Worm (Caenorhabditis elegans) whole organism, L4/young adult: ENCODE data around the gene tdp-1.

ENCODE experiments used
- W03F9.2 ChIP-seq: fragments of 150-350 bp; optimal IDR thresholded peaks from 2 replicates; lab custom pipeline; 2014; ENCODE audit warnings: missing biosample characterization, missing genetic modification characterization
- dao-5 ChIP-seq: sonication (generic microtip); optimal IDR thresholded peaks from 2 replicates; lab custom pipeline; 2016; ENCODE audit warnings: missing genotype, missing genetic modification characterization, moderate library complexity, missing compliant biosample characterization
- him-1 ChIP-seq: sonication (generic microtip); optimal IDR thresholded peaks from 2 replicates; lab custom pipeline; 2016; ENCODE audit warnings: missing genotype, missing genetic modification reagents, missing genetic modification characterization, missing compliant biosample characterization

Gene tdp-1

ce11 chrII:9010708-9011107 is 13.1 kb downstream of the tdp-1 start:
- TF ChIP-seq dao-5 (tag; lab: Kevin White, UChicago) (no peak), him-1 (tag; lab: Kevin White, UChicago) (no peak), W03F9.2 (no peak)

DNA sequence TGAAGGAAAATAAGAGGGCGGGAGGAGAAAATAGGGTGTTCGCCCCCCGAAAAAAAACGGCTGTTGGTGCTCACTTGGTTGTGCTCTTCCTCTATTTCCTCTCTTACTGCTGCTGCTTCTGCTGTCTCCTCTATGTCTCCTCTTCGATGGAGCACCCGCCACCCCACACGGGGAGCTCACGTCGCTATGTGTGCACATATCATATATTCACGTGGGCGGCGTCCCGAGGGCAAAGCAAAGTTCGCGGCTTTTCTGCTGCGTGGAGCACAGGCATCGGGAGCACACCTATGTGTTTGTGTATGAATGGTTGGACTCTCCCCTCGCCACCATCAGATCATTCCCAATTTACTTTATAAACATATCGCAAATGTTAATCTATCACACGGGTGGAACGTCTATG is 15.7 kb downstream of the tdp-1 start:
- TF ChIP-seq dao-5 (tag; lab: Kevin White, UChicago) (no peak), him-1 (tag; lab: Kevin White, UChicago) (no peak), W03F9.2 (no peak)

ce11 chrII:9014188-9014587 is 16.6 kb downstream of the tdp-1 start:
- TF ChIP-seq W03F9.2 (no peak), dao-5 (tag; lab: Kevin White, UChicago) (no peak), him-1 (tag; lab: Kevin White, UChicago) (no peak)

ce11 chrII:9014877-9015505 is 17.4 kb downstream of the tdp-1 start:
- TF ChIP-seq W03F9.2, result no peak
- TF ChIP-seq dao-5 (tag; lab: Kevin White, UChicago), result no peak
- no peak for TF ChIP-seq him-1 (tag; lab: Kevin White, UChicago)

ce11 chrII:9017628-9018027 is 20.0 kb downstream of the tdp-1 start:
- TF ChIP-seq him-1 (tag; lab: Kevin White, UChicago), result no peak
- no peak for TF ChIP-seq W03F9.2
- TF ChIP-seq dao-5 (tag; lab: Kevin White, UChicago), result no peak

DNA sequence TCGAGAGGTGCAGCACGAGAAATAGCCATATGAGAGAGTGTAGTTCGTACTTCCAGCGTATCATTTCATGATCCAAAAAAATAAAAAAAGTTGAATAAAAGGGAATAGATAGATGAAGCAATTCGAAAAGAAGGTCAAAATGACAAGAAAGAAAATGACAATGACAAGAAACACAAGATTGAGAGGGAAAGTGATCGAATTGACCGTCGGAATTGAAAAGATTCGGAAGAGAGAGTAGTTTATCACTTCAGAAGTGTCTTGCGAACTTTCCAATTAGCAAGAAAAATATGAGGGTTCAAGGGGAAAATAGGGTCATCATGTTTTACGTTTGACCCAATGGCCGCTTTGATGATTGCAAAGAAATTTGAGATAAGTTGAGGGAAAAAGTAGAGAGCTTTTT is 22.1 kb downstream of the tdp-1 start, which contains the start of gene dep-1:
dep-1 (minus strand) TSS at position 95 of the 400 bp plus-strand sequence.
- TF ChIP-seq W03F9.2 (no peak), dao-5 (tag; lab: Kevin White, UChicago) (no peak), him-1 (tag; lab: Kevin White, UChicago) (no peak)

DNA sequence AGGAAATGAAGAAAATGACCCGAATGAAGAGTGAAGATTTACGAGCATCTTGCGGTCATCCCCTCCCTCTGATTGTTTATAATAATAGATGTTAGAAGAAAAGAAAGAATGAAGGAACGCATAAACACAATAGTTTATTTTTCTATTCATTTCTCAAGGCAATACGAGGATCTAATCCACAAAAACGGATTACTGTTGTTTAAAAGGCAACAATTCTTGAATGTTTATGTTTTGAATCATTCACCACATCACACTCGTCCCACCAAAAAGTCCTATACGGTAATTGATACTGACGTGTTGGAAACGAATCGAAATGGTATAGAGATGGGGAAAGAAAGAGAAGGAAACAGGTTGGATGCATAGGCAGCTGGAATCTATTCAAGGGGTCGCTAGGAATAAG is 24.0 kb downstream of the tdp-1 start:
- no peak for TF ChIP-seq W03F9.2

ce11 chrII:9024312-9024711 is 26.7 kb downstream of the tdp-1 start:
- TF ChIP-seq W03F9.2 (no peak), dao-5 (tag; lab: Kevin White, UChicago) (no peak), him-1 (tag; lab: Kevin White, UChicago) (no peak)

DNA sequence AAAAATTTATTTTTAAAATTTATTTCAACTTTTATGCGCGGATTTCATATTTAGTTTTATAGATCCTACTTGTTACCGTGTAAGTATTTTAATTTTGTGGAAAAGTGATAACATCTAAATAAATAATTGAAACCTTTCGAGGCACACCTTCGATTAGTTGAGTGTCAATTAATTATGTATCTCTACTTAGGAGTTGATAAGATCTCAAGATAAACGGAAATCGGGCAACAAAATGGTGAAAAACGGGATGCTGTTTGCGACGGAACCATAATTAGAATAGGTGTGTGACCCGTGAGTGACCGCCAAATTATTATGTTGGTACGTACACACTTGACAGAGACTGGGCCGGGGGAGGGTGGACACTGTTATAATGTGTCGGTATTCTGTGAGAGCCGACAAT is 28.7 kb downstream of the tdp-1 start:
- TF ChIP-seq him-1 (tag; lab: Kevin White, UChicago) (no peak), W03F9.2 (no peak), dao-5 (tag; lab: Kevin White, UChicago) (no peak)

DNA sequence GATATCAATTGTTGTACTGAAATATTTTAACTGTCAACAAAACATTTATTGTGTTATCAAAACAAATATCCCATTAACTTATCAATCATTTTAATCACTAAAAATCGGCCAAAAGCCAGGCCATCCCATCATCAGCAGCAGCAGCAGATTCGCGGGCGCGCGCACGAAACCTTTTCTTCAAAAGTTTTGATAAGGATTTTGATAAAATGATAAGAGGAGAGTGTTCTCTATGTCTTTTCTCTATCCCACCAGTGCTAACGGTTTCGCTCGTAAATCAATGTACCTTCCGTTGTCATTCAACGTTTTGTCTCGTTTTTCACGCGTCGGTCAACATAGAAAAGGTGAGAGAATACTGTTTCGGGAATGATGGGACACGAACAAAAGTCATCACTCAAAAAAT is 30.5 kb downstream of the tdp-1 start:
- TF ChIP-seq him-1 (tag; lab: Kevin White, UChicago) (no peak), dao-5 (tag; lab: Kevin White, UChicago) (no peak), W03F9.2 (no peak)

DNA sequence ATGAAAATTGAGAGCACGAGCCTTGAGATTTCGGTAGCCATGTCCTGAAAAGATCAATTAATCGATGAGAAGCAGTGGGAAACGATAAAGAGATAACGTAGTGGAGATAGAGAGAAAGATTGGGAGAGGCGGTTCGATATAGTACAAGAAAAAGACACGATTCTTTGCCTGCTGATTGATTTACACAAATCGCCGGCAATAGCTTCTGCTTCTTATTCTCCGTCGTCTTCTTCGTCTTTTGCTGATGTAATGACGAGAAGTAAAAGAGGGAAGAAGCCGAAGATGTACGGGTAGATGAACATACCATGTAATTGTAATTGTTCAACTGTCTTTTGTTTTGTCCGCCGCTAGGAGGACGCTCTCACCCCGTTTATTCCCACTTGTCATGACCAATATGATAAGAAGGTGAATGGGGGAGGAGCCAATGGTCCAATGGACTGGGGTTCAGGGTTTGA is 31.6 kb downstream of the tdp-1 start, which contains the start of gene F37B12.1:
F37B12.1 (minus strand) TSS at position 51 of the 455 bp plus-strand sequence.
- TF ChIP-seq W03F9.2 (no peak), dao-5 (tag; lab: Kevin White, UChicago) (no peak), him-1 (tag; lab: Kevin White, UChicago) (no peak)

DNA sequence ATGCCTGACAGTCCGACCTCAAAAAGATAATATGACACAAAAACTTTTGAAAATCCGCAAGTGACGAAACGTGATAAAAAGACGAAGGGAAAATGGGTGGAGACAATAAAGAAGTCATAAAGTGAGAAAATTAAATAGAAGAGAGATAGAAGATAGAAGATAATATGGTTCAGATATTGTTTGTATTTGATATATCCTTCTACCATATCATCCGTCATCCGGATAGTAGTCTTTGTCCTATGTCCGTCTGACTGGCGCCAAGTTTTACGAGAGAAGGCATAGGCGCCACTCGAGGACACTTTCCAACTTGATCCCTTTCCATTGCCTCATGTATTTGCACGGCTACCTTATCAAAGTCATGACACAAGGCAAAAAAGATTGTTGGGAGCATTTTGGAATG is 34.3 kb downstream of the tdp-1 start:
- TF ChIP-seq him-1 (tag; lab: Kevin White, UChicago), result no peak

DNA sequence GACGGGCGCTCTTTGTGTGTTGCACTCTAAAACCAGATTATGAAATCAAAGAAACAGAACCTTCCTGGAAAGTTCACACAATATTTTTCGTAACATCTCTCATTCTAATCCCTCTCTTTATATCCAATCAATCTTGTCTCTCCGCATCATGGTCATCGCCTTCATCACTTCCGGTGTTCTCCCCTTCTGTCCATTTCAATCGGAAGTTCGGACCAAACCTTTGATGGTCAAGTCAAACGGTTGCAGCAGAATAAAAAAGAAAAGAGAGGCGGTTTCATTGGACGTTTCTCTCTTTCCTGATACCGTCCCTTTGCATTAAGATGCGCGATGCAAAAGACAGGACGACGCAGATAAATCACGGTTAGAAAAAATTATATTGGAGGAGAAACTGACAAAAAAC is 35.4 kb downstream of the tdp-1 start:
- TF ChIP-seq W03F9.2 (no peak), him-1 (tag; lab: Kevin White, UChicago) (no peak), dao-5 (tag; lab: Kevin White, UChicago) (no peak)

DNA sequence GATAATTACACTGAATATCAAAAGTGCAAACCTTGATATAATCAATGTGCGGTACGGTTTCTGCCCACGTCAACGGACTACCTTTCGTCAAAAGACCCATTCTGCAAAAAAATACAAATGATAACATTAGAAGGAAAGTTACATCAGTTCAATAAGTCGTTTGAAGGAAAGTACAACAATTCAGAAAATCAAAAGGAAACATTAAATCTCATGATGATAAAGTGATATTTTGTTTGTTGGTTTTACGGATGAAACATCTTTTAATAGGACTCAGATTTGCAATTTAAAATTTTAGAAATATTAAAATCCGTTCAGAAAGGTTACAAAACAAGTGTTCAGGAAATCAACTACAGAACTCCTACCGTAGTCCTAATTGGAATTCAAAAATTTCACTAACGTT is 40.6 kb downstream of the tdp-1 start, which contains the start of gene gcs-1:
gcs-1 (minus strand) TSS at position 101 of the 400 bp plus-strand sequence.
- no peak for TF ChIP-seq him-1 (tag; lab: Kevin White, UChicago)
- TF ChIP-seq W03F9.2, result no peak
- TF ChIP-seq dao-5 (tag; lab: Kevin White, UChicago), result no peak

- TF ChIP-seq him-1 (tag; lab: Kevin White, UChicago) (no peak), W03F9.2 (no peak), dao-5 (tag; lab: Kevin White, UChicago) (no peak)
These were observed 41.1 kb downstream of the tdp-1 start for ce11 chrII:9038736-9039135.
